Fruit fly (Drosophila melanogaster) whole organism, embryonic: ENCODE measurements around the gene mst.

Experiments used
- Aef1 ChIP-seq: fragments of 200-800 bp; sonication (Bioruptor generic); IDR thresholded peaks from 3 replicates; pipeline ENCODE4 v1.3.6; 2022; ENCODE audit warnings: missing biosample characterization, missing genetic modification characterization
- Atf6 ChIP-seq: fragments of 200-800 bp; sonication (Bioruptor generic); IDR thresholded peaks from 2 replicates; pipeline ENCODE4 v1.3.6; 2022; ENCODE audit warnings: missing biosample characterization, missing genetic modification characterization
- CG10565 ChIP-seq: fragments of 200-800 bp; sonication (Bioruptor generic); optimal IDR thresholded peaks from 3 replicates; lab custom pipeline; 2016; ENCODE audit warnings: missing biosample characterization, mild to moderate bottlenecking, missing genetic modification characterization
- CG11085 ChIP-seq: fragments of 200-800 bp; sonication (Bioruptor generic); IDR thresholded peaks from 2 replicates; pipeline ENCODE4 v1.3.6; 2022; ENCODE audit warnings: missing biosample characterization, missing genetic modification characterization
- CG13287 ChIP-seq: fragments of 200-800 bp; sonication (Bioruptor generic); IDR thresholded peaks from 2 replicates; pipeline ENCODE4 v1.3.6; 2022; ENCODE audit warnings: missing biosample characterization, missing genetic modification characterization; ENCODE audit not compliant: partially characterized antibody
- CG14710 ChIP-seq: fragments of 200-800 bp; sonication (Bioruptor generic); optimal IDR thresholded peaks from 3 replicates; lab custom pipeline; 2019; ENCODE audit warnings: missing biosample characterization, mild to moderate bottlenecking, missing genetic modification characterization, moderate library complexity
- CG1529 ChIP-seq: fragments of 200-800 bp; sonication (Bioruptor generic); optimal IDR thresholded peaks from 3 replicates; lab custom pipeline; 2018; ENCODE audit warnings: missing biosample characterization, missing genetic modification characterization
- CG15696 ChIP-seq: fragments of 200-800 bp; sonication (Bioruptor generic); optimal IDR thresholded peaks from 2 replicates; lab custom pipeline; 2019; ENCODE audit warnings: missing biosample characterization, mild to moderate bottlenecking, missing genetic modification characterization, moderate library complexity
- CG17912 ChIP-seq: fragments of 200-800 bp; sonication (Bioruptor generic); optimal IDR thresholded peaks from 2 replicates; lab custom pipeline; 2018; ENCODE audit warnings: missing biosample characterization, mild to moderate bottlenecking, missing genetic modification characterization
- CG18476 ChIP-seq: fragments of 200-800 bp; sonication (Bioruptor generic); optimal IDR thresholded peaks from 2 replicates; lab custom pipeline; 2016; ENCODE audit warnings: missing biosample characterization, mild to moderate bottlenecking, missing genetic modification characterization
- CG2889 ChIP-seq: fragments of 200-800 bp; sonication (Bioruptor generic); IDR thresholded peaks from 3 replicates; pipeline ENCODE4 v1.3.6; 2022; ENCODE audit warnings: missing biosample characterization, missing genetic modification characterization
- CG31365 ChIP-seq: fragments of 200-800 bp; sonication (Bioruptor generic); optimal IDR thresholded peaks from 2 replicates; lab custom pipeline; 2018; ENCODE audit warnings: missing biosample characterization, mild to moderate bottlenecking, missing genetic modification characterization
- CG42726 ChIP-seq: fragments of 200-800 bp; sonication (Bioruptor generic); IDR thresholded peaks from 2 replicates; pipeline ENCODE4 v1.3.6; 2022; ENCODE audit warnings: missing biosample characterization, missing genetic modification characterization; ENCODE audit not compliant: partially characterized antibody
- CG4328 ChIP-seq: fragments of 200-800 bp; sonication (Bioruptor generic); optimal IDR thresholded peaks from 3 replicates; lab custom pipeline; 2017; ENCODE audit warnings: missing biosample characterization, missing genetic modification reagents, missing genetic modification characterization
- CG4424 ChIP-seq: fragments of 200-800 bp; sonication (Bioruptor generic); optimal IDR thresholded peaks from 3 replicates; lab custom pipeline; 2016; ENCODE audit warnings: missing biosample characterization, missing genetic modification characterization
- CG4854 ChIP-seq: fragments of 200-800 bp; sonication (Bioruptor generic); optimal IDR thresholded peaks from 2 replicates; lab custom pipeline; 2016; ENCODE audit warnings: missing biosample characterization, missing genetic modification characterization, inconsistent platforms
- CG5953 ChIP-seq: fragments of 200-800 bp; sonication (Bioruptor generic); IDR thresholded peaks from 2 replicates; pipeline ENCODE4 v1.3.6; 2022; ENCODE audit warnings: missing biosample characterization, missing genetic modification characterization
- CG7271 ChIP-seq: fragments of 200-800 bp; sonication (Bioruptor generic); optimal IDR thresholded peaks from 2 replicates; lab custom pipeline; 2018; ENCODE audit warnings: missing biosample characterization, mild to moderate bottlenecking, missing genetic modification characterization, moderate library complexity
- CG7786 ChIP-seq: fragments of 200-800 bp; sonication (Bioruptor generic); optimal IDR thresholded peaks from 2 replicates; lab custom pipeline; 2016; ENCODE audit warnings: missing biosample characterization, missing genetic modification characterization
- CG9727 ChIP-seq: fragments of 200-800 bp; sonication (Bioruptor generic); optimal IDR thresholded peaks from 3 replicates; lab custom pipeline; 2017; ENCODE audit warnings: missing biosample characterization, mild to moderate bottlenecking, missing genetic modification characterization
- Camta ChIP-seq: fragments of 200-800 bp; sonication (Bioruptor generic); optimal IDR thresholded peaks from 2 replicates; lab custom pipeline; 2016; ENCODE audit warnings: missing biosample characterization, missing genetic modification characterization
- Doc2 ChIP-seq: fragments of 200-800 bp; sonication (Bioruptor generic); IDR thresholded peaks from 2 replicates; pipeline ENCODE4 v1.3.6; 2022; ENCODE audit warnings: missing biosample characterization, missing genetic modification characterization
- Dref ChIP-seq: fragments of 200-800 bp; sonication (Bioruptor generic); IDR thresholded peaks from 2 replicates; pipeline ENCODE4 v1.3.6; 2022; ENCODE audit warnings: missing biosample characterization, missing genetic modification characterization
- Fer3 ChIP-seq: fragments of 200-800 bp; sonication (Bioruptor generic); optimal IDR thresholded peaks from 2 replicates; lab custom pipeline; 2018; ENCODE audit warnings: missing biosample characterization, mild to moderate bottlenecking, missing genetic modification characterization, moderate library complexity
- Hmr ChIP-seq: fragments of 200-800 bp; sonication (Bioruptor generic); optimal IDR thresholded peaks from 3 replicates; lab custom pipeline; 2017; ENCODE audit warnings: mild to moderate bottlenecking, missing biosample characterization, missing genetic modification reagents, missing genetic modification characterization
- Hmx ChIP-seq: fragments of 200-800 bp; sonication (Bioruptor generic); optimal IDR thresholded peaks from 2 replicates; lab custom pipeline; 2016; ENCODE audit warnings: missing biosample characterization, missing genetic modification characterization
- Hr39 ChIP-seq: fragments of >200 bp; optimal IDR thresholded peaks from 2 replicates; lab custom pipeline; 2017
- Hr51 ChIP-seq, 2 experiments: fragments of 200-800 bp; sonication (Bioruptor generic); optimal IDR thresholded peaks; 2 replicates in 1 of 2; 3 replicates in 1 of 2; lab custom pipeline; 2016 to 2018; ENCODE audit warnings: missing biosample characterization in 2 of 2, missing genetic modification characterization in 2 of 2, mild to moderate bottlenecking in 1 of 2, moderate library complexity in 1 of 2
- Sox102F ChIP-seq: fragments of 200-800 bp; sonication (Bioruptor generic); optimal IDR thresholded peaks from 2 replicates; lab custom pipeline; 2018; ENCODE audit warnings: missing biosample characterization, mild to moderate bottlenecking, missing genetic modification characterization, moderate library complexity
- bcd ChIP-seq: fragments of 200-800 bp; sonication (Bioruptor generic); optimal IDR thresholded peaks from 2 replicates; lab custom pipeline; 2017; ENCODE audit warnings: missing biosample characterization, mild to moderate bottlenecking, missing genetic modification characterization
- chinmo ChIP-seq: fragments of 200-800 bp; sonication (Bioruptor generic); IDR thresholded peaks from 4 replicates; pipeline ENCODE4 v1.3.6; 2022; ENCODE audit warnings: missing biosample characterization, missing genetic modification characterization; ENCODE audit not compliant: partially characterized antibody
- danr ChIP-seq: fragments of 200-800 bp; sonication (Bioruptor generic); IDR thresholded peaks from 2 replicates; pipeline ENCODE4 v1.3.6; 2022; ENCODE audit warnings: missing biosample characterization, missing genetic modification characterization
- esg ChIP-seq: fragments of 200-800 bp; sonication (Bioruptor generic); conservative IDR thresholded peaks from 2 replicates; pipeline ENCODE4 v1.3.6; 2022; ENCODE audit warnings: missing biosample characterization, missing genetic modification characterization
- fd64A ChIP-seq: fragments of 200-800 bp; sonication (Bioruptor generic); optimal IDR thresholded peaks from 3 replicates; lab custom pipeline; 2018; ENCODE audit warnings: missing biosample characterization, mild to moderate bottlenecking, missing genetic modification characterization
- fd96Cb ChIP-seq: fragments of 200-800 bp; sonication (Bioruptor generic); optimal IDR thresholded peaks from 2 replicates; lab custom pipeline; 2018; ENCODE audit warnings: missing biosample characterization, mild to moderate bottlenecking, missing genetic modification characterization, moderate library complexity
- gfzf ChIP-seq: fragments of 200-800 bp; sonication (Bioruptor generic); optimal IDR thresholded peaks from 2 replicates; lab custom pipeline; 2016; ENCODE audit warnings: missing biosample characterization, mild to moderate bottlenecking, missing genetic modification characterization, moderate library complexity
- hbn ChIP-seq: fragments of 200-800 bp; sonication (Bioruptor generic); IDR thresholded peaks from 2 replicates; pipeline ENCODE4 v1.3.6; 2022; ENCODE audit warnings: missing biosample characterization, missing genetic modification characterization; ENCODE audit not compliant: partially characterized antibody
- hth ChIP-seq: fragments of >200 bp; optimal IDR thresholded peaks from 2 replicates; lab custom pipeline; 2017; ENCODE audit warnings: inconsistent platforms
- jumu ChIP-seq: fragments of 200-800 bp; sonication (Bioruptor generic); optimal IDR thresholded peaks from 3 replicates; lab custom pipeline; 2016; ENCODE audit warnings: missing biosample characterization, missing genetic modification characterization
- knrl ChIP-seq: fragments of 200-800 bp; sonication (Bioruptor generic); IDR thresholded peaks from 3 replicates; pipeline ENCODE4 v1.3.6; 2022; ENCODE audit warnings: missing biosample characterization, missing genetic modification characterization; ENCODE audit not compliant: partially characterized antibody
- nau ChIP-seq: fragments of 200-800 bp; sonication (Bioruptor generic); optimal IDR thresholded peaks from 3 replicates; lab custom pipeline; 2017; ENCODE audit warnings: missing biosample characterization, mild to moderate bottlenecking, missing genetic modification characterization, missing genetic modification reagents
- peb ChIP-seq: fragments of 200-800 bp; sonication (Bioruptor generic); IDR thresholded peaks from 2 replicates; pipeline ENCODE4 v1.3.6; 2022; ENCODE audit warnings: missing biosample characterization, missing genetic modification characterization
- schlank ChIP-seq: fragments of 200-800 bp; sonication (Bioruptor generic); optimal IDR thresholded peaks from 2 replicates; lab custom pipeline; 2018; ENCODE audit warnings: missing biosample characterization, mild to moderate bottlenecking, missing genetic modification characterization
- slou ChIP-seq: fragments of 200-800 bp; sonication (Bioruptor generic); optimal IDR thresholded peaks from 3 replicates; lab custom pipeline; 2016; ENCODE audit warnings: missing biosample characterization, missing genetic modification characterization
- so ChIP-seq: fragments of 200-800 bp; sonication (Bioruptor generic); IDR thresholded peaks from 3 replicates; pipeline ENCODE4 v1.3.6; 2022; ENCODE audit warnings: missing biosample characterization, missing genetic modification characterization
- trh ChIP-seq: fragments of 200-800 bp; sonication (Bioruptor generic); optimal IDR thresholded peaks from 2 replicates; lab custom pipeline; 2016; ENCODE audit warnings: missing biosample characterization, missing genetic modification characterization
- unpg ChIP-seq: fragments of 200-800 bp; sonication (Bioruptor generic); optimal IDR thresholded peaks from 3 replicates; lab custom pipeline; 2018; ENCODE audit warnings: missing biosample characterization, mild to moderate bottlenecking, missing genetic modification characterization, moderate library complexity
- vvl ChIP-seq: fragments of 200-800 bp; sonication (Bioruptor generic); IDR thresholded peaks from 2 replicates; pipeline ENCODE4 v1.3.6; 2022; ENCODE audit warnings: missing biosample characterization, missing genetic modification characterization
- wor ChIP-seq: fragments of 200-800 bp; sonication (Bioruptor generic); IDR thresholded peaks from 2 replicates; pipeline ENCODE4 v1.3.6; 2022; ENCODE audit warnings: missing biosample characterization, missing genetic modification characterization

Gene mst

dm6 chrX:21367363-21368072 is 21.3 kb upstream of the mst start (continued):
- peak; percentile 89 for TF ChIP-seq Doc2 (GFP tag; lab: Robert Waterston, UW)
- TF ChIP-seq CG4854, result peak; percentile 94
- TF ChIP-seq CG13287 (GFP tag; lab: Robert Waterston, UW), result no peak
- peak; percentile 96 to 98 for TF ChIP-seq Hr51 (GFP tag; optimal IDR thresholded peaks at IDR 0.05; lab: Kevin White, UChicago)
- peak; percentile 96 for TF ChIP-seq Aef1 (GFP tag; lab: Robert Waterston, UW)
- peak; percentile 87 for TF ChIP-seq Hmx (GFP tag; lab: Kevin White, UChicago)
- TF ChIP-seq trh (GFP tag; lab: Kevin White, UChicago), result peak; percentile 94
- TF ChIP-seq knrl (GFP tag; lab: Robert Waterston, UW), result peak; percentile 41; the same call in 1 of the 3 replicates
- no peak for TF ChIP-seq CG42726 (GFP tag; lab: Robert Waterston, UW)
- peak; percentile 75 for TF ChIP-seq CG7271
- TF ChIP-seq hbn, result no peak
- peak; percentile 97 for TF ChIP-seq vvl (GFP tag; lab: Robert Waterston, UW)
- TF ChIP-seq CG9727, result peak; percentile 98
- TF ChIP-seq unpg (GFP tag; lab: Kevin White, UChicago), result peak; percentile 98
- peak; percentile 96 for TF ChIP-seq CG15696 (tag; lab: Kevin White, UChicago)
- TF ChIP-seq chinmo (GFP tag; lab: Robert Waterston, UW), result 0 out of 4 replicates have a peak, but pooled peaks have one; percentile 45
- TF ChIP-seq schlank (tag; lab: Kevin White, UChicago), result peak; percentile 98
- TF ChIP-seq CG10565, result peak; percentile 63
- peak; percentile 99 for TF ChIP-seq CG4328 (GFP tag; lab: Kevin White, UChicago)
- TF ChIP-seq gfzf (GFP tag; lab: Kevin White, UChicago), result no peak
- peak; percentile 97 for TF ChIP-seq Atf6 (GFP tag; lab: Robert Waterston, UW)
- TF ChIP-seq Hmr, result peak; percentile 98
- TF ChIP-seq hth (lab: Kevin White, UChicago), result no peak
- TF ChIP-seq CG2889 (GFP tag; lab: Robert Waterston, UW), result peak; percentile 92
- peak; percentile 97 for TF ChIP-seq so (GFP tag; lab: Robert Waterston, UW)
- TF ChIP-seq CG31365, result peak; percentile 88
- TF ChIP-seq wor (GFP tag; lab: Robert Waterston, UW), result peak; percentile 95
- TF ChIP-seq Camta (GFP tag; lab: Kevin White, UChicago), result peak; percentile 97
- peak; percentile 95 for TF ChIP-seq esg
- peak; percentile 91 for TF ChIP-seq CG5953 (GFP tag; lab: Robert Waterston, UW)
- TF ChIP-seq danr (GFP tag; lab: Robert Waterston, UW), result peak; percentile 96
- peak; percentile 98 for TF ChIP-seq Fer3 (tag; lab: Kevin White, UChicago)
- TF ChIP-seq fd64A, result peak; percentile 96
- TF ChIP-seq peb (GFP tag; lab: Robert Waterston, UW), result peak; percentile 95
- peak; percentile 95 for TF ChIP-seq slou (GFP tag; lab: Kevin White, UChicago)
- peak; percentile 99 for TF ChIP-seq bcd (GFP tag; lab: Kevin White, UChicago)
- TF ChIP-seq jumu (GFP tag; lab: Kevin White, UChicago), result peak; percentile 93
- TF ChIP-seq fd96Cb (tag; lab: Kevin White, UChicago), result peak; percentile 98
- TF ChIP-seq CG4424 (GFP tag; lab: Kevin White, UChicago), result peak; percentile 98
- peak; percentile 97 for TF ChIP-seq CG18476
- TF ChIP-seq Hr39 (lab: Kevin White, UChicago), result no peak
- peak; percentile 98 for TF ChIP-seq Sox102F (GFP tag; lab: Kevin White, UChicago)
- TF ChIP-seq Dref (GFP tag; lab: Robert Waterston, UW), result 0 out of 2 replicates have a peak, but pooled peaks have one; percentile 31
- TF ChIP-seq nau (GFP tag; lab: Kevin White, UChicago), result peak; percentile 96
- peak; percentile 95 for TF ChIP-seq CG14710 (tag; lab: Kevin White, UChicago)
- TF ChIP-seq CG11085 (GFP tag; lab: Robert Waterston, UW), result peak; percentile 94
- TF ChIP-seq CG7786, result peak; percentile 96
- TF ChIP-seq CG1529 (GFP tag; lab: Kevin White, UChicago), result peak; percentile 97
- TF ChIP-seq CG17912, result peak; percentile 94
